Fruit fly (Drosophila melanogaster): Measurements from ENCODE around the gene Wnt4.

Wnt4 gene

dm6 chr2L:7284791-7285190 is 7.8 kb upstream of the Wnt4 start (continued):
- TF ChIP-seq lab (GFP tag; optimal IDR thresholded peaks at IDR 0.05) (no peak), oc (tag; optimal IDR thresholded peaks at IDR 0.05) (peak; percentile 7), E2f2 (GFP tag; IDR thresholded peaks at IDR 0.05) (no peak), salm (tag; optimal IDR thresholded peaks at IDR 0.05) (peak; percentile 20), CG12104 (GFP tag; optimal IDR thresholded peaks at IDR 0.05) (no peak), CG14710 (tag; optimal IDR thresholded peaks at IDR 0.05) (no peak), emc (GFP tag; optimal IDR thresholded peaks at IDR 0.05) (no peak), btn (GFP tag; optimal IDR thresholded peaks at IDR 0.05) (no peak), CG15269 (tag; optimal IDR thresholded peaks at IDR 0.05) (no peak), caup (GFP tag; optimal IDR thresholded peaks at IDR 0.05; ENCODE audit: severe bottlenecking) (no peak)

dm6 chr2L:7284121-7284520 is 7.2 kb upstream of the Wnt4 start:
- TF ChIP-seq da (GFP tag; optimal IDR thresholded peaks at IDR 0.05) (no peak), mld (GFP tag; IDR thresholded peaks at IDR 0.05; ENCODE audit: partially characterized antibody) (no peak), ara (GFP tag; IDR thresholded peaks at IDR 0.05) (no peak), Awh (GFP tag; IDR thresholded peaks at IDR 0.05) (peak; percentile 58; the same call in 1 of the 2 replicates), sd (tag; optimal IDR thresholded peaks at IDR 0.05) (peak; percentile 50), abd-A (tag; optimal IDR thresholded peaks at IDR 0.05) (peak; percentile 90), Vsx1 (GFP tag; optimal IDR thresholded peaks at IDR 0.05) (peak; percentile 32), CG10267 (tag; optimal IDR thresholded peaks at IDR 0.05) (no peak), CG11456 (GFP tag; IDR thresholded peaks at IDR 0.05) (no peak), chinmo (GFP tag; IDR thresholded peaks at IDR 0.05; ENCODE audit: partially characterized antibody) (0 out of 4 replicates have a peak, but pooled peaks have one; percentile 57), vvl (GFP tag; IDR thresholded peaks at IDR 0.05) (peak; percentile 53; the same call in 1 of the 2 replicates)

- no peak for TF ChIP-seq CG2120 (GFP tag; optimal IDR thresholded peaks at IDR 0.05)
- no peak for TF ChIP-seq Meics (GFP tag; optimal IDR thresholded peaks at IDR 0.05)
- no peak for TF ChIP-seq crol (GFP tag; IDR thresholded peaks at IDR 0.05)
- TF ChIP-seq row (GFP tag; IDR thresholded peaks at IDR 0.05) = no peak
- TF ChIP-seq tup (GFP tag; optimal IDR thresholded peaks at IDR 0.05) = no peak
- TF ChIP-seq al (GFP tag; IDR thresholded peaks at IDR 0.05) = no peak
- no peak for TF ChIP-seq CG4424 (GFP tag; optimal IDR thresholded peaks at IDR 0.05)
- no peak for TF ChIP-seq BEAF-32 (GFP tag; optimal IDR thresholded peaks at IDR 0.05)
- TF ChIP-seq CG34224 (GFP tag; IDR thresholded peaks at IDR 0.05; ENCODE audit: partially characterized antibody) = no peak
- TF ChIP-seq Camta (GFP tag; optimal IDR thresholded peaks at IDR 0.05) = no peak
These were observed 5.2 kb upstream of the Wnt4 start for dm6 chr2L:7282128-7282527.

dm6 chr2L:7281430-7281829 is 4.5 kb upstream of the Wnt4 start:
- TF ChIP-seq Nf-YC (tag; optimal IDR thresholded peaks at IDR 0.05) (peak; percentile 43), CG17802 (tag; optimal IDR thresholded peaks at IDR 0.05) (peak; percentile 52), cwo (GFP tag; optimal IDR thresholded peaks at IDR 0.05) (no peak), CG14050 (GFP tag; IDR thresholded peaks at IDR 0.05) (no peak), CG1602 (GFP tag; optimal IDR thresholded peaks at IDR 0.05) (peak; percentile 77), nmo (GFP tag; optimal IDR thresholded peaks at IDR 0.05) (peak; percentile 64), CG43689 (GFP tag; IDR thresholded peaks at IDR 0.05) (no peak), scrt (GFP tag; optimal IDR thresholded peaks at IDR 0.05) (no peak), tna (GFP tag; IDR thresholded peaks at IDR 0.05; ENCODE audit: partially characterized antibody) (no peak), Oli (tag; optimal IDR thresholded peaks at IDR 0.05) (peak; percentile 11), corto (GFP tag; optimal IDR thresholded peaks at IDR 0.05) (no peak), CG13424 (tag; optimal IDR thresholded peaks at IDR 0.05) (peak; percentile 62), CG1603 (tag; optimal IDR thresholded peaks at IDR 0.05) (peak; percentile 66), pros (GFP tag; optimal IDR thresholded peaks at IDR 0.05) (no peak), ERR (GFP tag; optimal IDR thresholded peaks at IDR 0.05) (peak; percentile 21), Myb (GFP tag; optimal IDR thresholded peaks at IDR 0.05) (peak; percentile 29), chif (GFP tag; optimal IDR thresholded peaks at IDR 0.05) (peak; percentile 8 to 80)

Data from whole organism, embryonic.